Fruit fly (Drosophila melanogaster) Kc167 (cell line): ENCODE measurements around the gene CG12398.

Experiments used
- insv ChIP-seq: fragments of >200 bp; optimal IDR thresholded peaks from 3 replicates; lab custom pipeline; 2018; ENCODE audit warnings: missing external identifiers
- psq ChIP-seq: fragments of >200 bp; optimal IDR thresholded peaks from 2 replicates; lab custom pipeline; 2017; ENCODE audit warnings: missing external identifiers

dm6 chrX:14922396-14923276 lies 9.0 kb upstream of the CG12398 start:
- TF ChIP-seq psq (lab: Kevin White, UChicago) (no peak), insv (lab: Kevin White, UChicago) (no peak)
